Fruit fly (Drosophila melanogaster): Measurements from ENCODE around the gene Mnt.

Mnt gene

DNA sequence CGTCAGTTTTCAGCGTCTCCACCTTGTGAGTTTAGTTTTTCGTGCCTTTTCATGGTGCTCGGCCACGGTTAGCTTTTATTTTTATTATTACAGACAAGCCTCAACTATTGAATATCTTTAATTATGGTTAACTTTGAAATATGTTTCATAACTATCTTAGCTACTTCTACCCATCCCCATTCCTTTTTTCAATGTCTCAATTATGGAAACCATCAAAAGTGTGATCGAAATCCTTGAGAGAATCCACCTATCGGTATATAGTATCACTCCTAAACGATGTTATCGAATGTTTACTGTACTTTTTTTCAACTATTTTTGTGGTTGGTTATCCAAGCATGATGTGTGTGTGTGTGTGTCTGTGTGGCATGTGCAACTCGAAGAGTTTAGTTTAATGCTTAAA is 42.4 kb downstream of the Mnt start (continued):
- no peak for TF ChIP-seq CG11696 (GFP tag; IDR thresholded peaks at IDR 0.05)
- no peak for TF ChIP-seq otp (GFP tag; IDR thresholded peaks at IDR 0.05)
- TF ChIP-seq CG6175 (GFP tag; IDR thresholded peaks at IDR 0.05): no peak
- peak; percentile 8 for TF ChIP-seq sd (tag; optimal IDR thresholded peaks at IDR 0.05)
- TF ChIP-seq dpn (GFP tag; optimal IDR thresholded peaks at IDR 0.05): peak; percentile 37 to 62
- TF ChIP-seq Drgx (GFP tag; IDR thresholded peaks at IDR 0.05): peak; percentile 75
- peak; percentile 2 for TF ChIP-seq ewg (GFP tag; optimal IDR thresholded peaks at IDR 0.05)
- no peak for TF ChIP-seq kay (GFP tag; optimal IDR thresholded peaks at IDR 0.05)
- peak; percentile 33 for TF ChIP-seq CG13624 (GFP tag; optimal IDR thresholded peaks at IDR 0.05)
- TF ChIP-seq D19A (tag; optimal IDR thresholded peaks at IDR 0.05): peak; percentile 13
- peak; percentile 65 for TF ChIP-seq CG15269 (tag; optimal IDR thresholded peaks at IDR 0.05)
- peak; percentile 12 for TF ChIP-seq CG17359 (tag; optimal IDR thresholded peaks at IDR 0.05)
- no peak for TF ChIP-seq CG5180 (GFP tag; optimal IDR thresholded peaks at IDR 0.05)
- TF ChIP-seq nmo (GFP tag; optimal IDR thresholded peaks at IDR 0.05): peak; percentile 28
- peak; percentile 28 for TF ChIP-seq cwo (GFP tag; optimal IDR thresholded peaks at IDR 0.05)
- TF ChIP-seq sens-2 (GFP tag; IDR thresholded peaks at IDR 0.05): no peak
- TF ChIP-seq h (optimal IDR thresholded peaks at IDR 0.05): no peak
- TF ChIP-seq Med (GFP tag): peak; percentile 77
- TF ChIP-seq gt (GFP tag; IDR thresholded peaks at IDR 0.05): no peak
- peak; percentile 93 for TF ChIP-seq sens (GFP tag)
- TF ChIP-seq CG12769 (tag; optimal IDR thresholded peaks at IDR 0.05): peak; percentile 51
- peak; percentile 38 for TF ChIP-seq ind (GFP tag; optimal IDR thresholded peaks at IDR 0.05)
- peak; percentile 16 for TF ChIP-seq CG3407 (GFP tag; optimal IDR thresholded peaks at IDR 0.05)
- TF ChIP-seq Hand (GFP tag; optimal IDR thresholded peaks at IDR 0.05): peak; percentile 11
- peak; percentile 27 for TF ChIP-seq CG11723 (GFP tag; optimal IDR thresholded peaks at IDR 0.05)
- TF ChIP-seq dysf (GFP tag; IDR thresholded peaks at IDR 0.05): peak; percentile 57; the same call in 2 of the 3 replicates
- peak; percentile 28 for TF ChIP-seq cg (GFP tag; optimal IDR thresholded peaks at IDR 0.05)
- no peak for TF ChIP-seq CG34376 (GFP tag; optimal IDR thresholded peaks at IDR 0.05)
- peak; percentile 57 for TF ChIP-seq Ets65A (GFP tag)
- TF ChIP-seq slbo (GFP tag; IDR thresholded peaks at IDR 0.05): peak; percentile 46
- TF ChIP-seq Xrp1 (GFP tag; IDR thresholded peaks at IDR 0.05): peak; percentile 20; the same call in 1 of the 2 replicates
- no peak for TF ChIP-seq Kr (GFP tag; optimal IDR thresholded peaks at IDR 0.05)
- TF ChIP-seq ken (GFP tag; IDR thresholded peaks at IDR 0.05): peak; percentile 60; the same call in 1 of the 3 replicates
- TF ChIP-seq CG7786 (GFP tag; optimal IDR thresholded peaks at IDR 0.05): peak; percentile 22
- peak; percentile 10 for TF ChIP-seq CG15601 (tag; optimal IDR thresholded peaks at IDR 0.05)
- 0 out of 2 replicates have a peak, but pooled peaks have one; percentile 22 for TF ChIP-seq CG31441 (GFP tag; IDR thresholded peaks at IDR 0.05)
- no peak for TF ChIP-seq CG1024 (GFP tag; IDR thresholded peaks at IDR 0.05)
- peak; percentile 28 for TF ChIP-seq fd96Cb (tag; optimal IDR thresholded peaks at IDR 0.05)
- no peak for TF ChIP-seq CG15696 (tag; optimal IDR thresholded peaks at IDR 0.05)
- TF ChIP-seq tap (tag; optimal IDR thresholded peaks at IDR 0.05): peak; percentile 35
- TF ChIP-seq CG17568 (GFP tag; optimal IDR thresholded peaks at IDR 0.05): peak; percentile 6
- TF ChIP-seq bsh (GFP tag; optimal IDR thresholded peaks at IDR 0.05): peak in 1 of 2 experiments; percentile 46
- peak; percentile 22 for TF ChIP-seq CG9437 (GFP tag; optimal IDR thresholded peaks at IDR 0.05)
- TF ChIP-seq CG17385 (GFP tag; optimal IDR thresholded peaks at IDR 0.05): peak; percentile 41
- TF ChIP-seq zfh2 (GFP tag; optimal IDR thresholded peaks at IDR 0.05): peak; percentile 21
- 0 out of 2 replicates have a peak, but pooled peaks have one; percentile 35 for TF ChIP-seq seq (GFP tag; IDR thresholded peaks at IDR 0.05)
- TF ChIP-seq unc-4 (GFP tag; IDR thresholded peaks at IDR 0.05; ENCODE audit: partially characterized antibody): no peak
- no peak for TF ChIP-seq CG9876 (GFP tag; optimal IDR thresholded peaks at IDR 0.05)
- TF ChIP-seq CG2875 (GFP tag; optimal IDR thresholded peaks at IDR 0.05): peak; percentile 3
- TF ChIP-seq Nf-YB (GFP tag; optimal IDR thresholded peaks at IDR 0.05): peak; percentile 16
- TF ChIP-seq CG12942 (GFP tag; optimal IDR thresholded peaks at IDR 0.05): no peak
